Fruit fly (Drosophila melanogaster) whole organism, embryonic: Measurements from ENCODE around the gene CG18131.
A peak's percentile ranks its signal among the peaks of the same experiment; 100 is the strongest.

Experiments used
- Abd-B ChIP-seq: fragments of 200-800 bp; sonication (Bioruptor generic); optimal IDR thresholded peaks from 2 replicates; lab custom pipeline; 2018; ENCODE audit warnings: missing biosample characterization, mild to moderate bottlenecking, missing genetic modification characterization, moderate library complexity
- Blimp-1 ChIP-seq: fragments of 200-800 bp; sonication (Bioruptor generic); optimal IDR thresholded peaks from 3 replicates; lab custom pipeline; 2018; ENCODE audit warnings: missing biosample characterization, missing genetic modification characterization, mild to moderate bottlenecking, moderate library complexity, missing genetic modification reagents
- C15 ChIP-seq: fragments of 200-800 bp; sonication (Bioruptor generic); IDR thresholded peaks from 3 replicates; pipeline ENCODE4 v1.3.6; 2022; ENCODE audit warnings: missing biosample characterization, missing genetic modification characterization
- CG10462 ChIP-seq: fragments of 200-800 bp; sonication (Bioruptor generic); optimal IDR thresholded peaks from 2 replicates; lab custom pipeline; 2016; ENCODE audit warnings: missing biosample characterization, missing genetic modification characterization
- CG11560 ChIP-seq: fragments of 200-800 bp; sonication (Bioruptor generic); IDR thresholded peaks from 3 replicates; pipeline ENCODE4 v1.3.6; 2022; ENCODE audit warnings: missing biosample characterization, missing genetic modification characterization
- CG12071 ChIP-seq: fragments of 200-800 bp; sonication (Bioruptor generic); optimal IDR thresholded peaks from 3 replicates; lab custom pipeline; 2018; ENCODE audit warnings: missing biosample characterization, mild to moderate bottlenecking, missing genetic modification characterization
- CG12155 ChIP-seq: fragments of 200-800 bp; sonication (Bioruptor generic); optimal IDR thresholded peaks from 3 replicates; lab custom pipeline; 2016; ENCODE audit warnings: missing biosample characterization, missing genetic modification characterization
- CG13287 ChIP-seq: fragments of 200-800 bp; sonication (Bioruptor generic); IDR thresholded peaks from 2 replicates; pipeline ENCODE4 v1.3.6; 2022; ENCODE audit warnings: missing biosample characterization, missing genetic modification characterization; ENCODE audit not compliant: partially characterized antibody
- CG14860 ChIP-seq: fragments of 200-800 bp; sonication (Bioruptor generic); IDR thresholded peaks from 3 replicates; pipeline ENCODE4 v1.3.6; 2022; ENCODE audit warnings: missing biosample characterization, missing genetic modification characterization; ENCODE audit not compliant: partially characterized antibody
- CG17328 ChIP-seq: fragments of 200-800 bp; sonication (Bioruptor generic); IDR thresholded peaks from 2 replicates; pipeline ENCODE4 v1.3.6; 2022; ENCODE audit warnings: missing biosample characterization, missing genetic modification characterization
- CG17568 ChIP-seq: fragments of 200-800 bp; sonication (Bioruptor generic); optimal IDR thresholded peaks from 2 replicates; lab custom pipeline; 2018; ENCODE audit warnings: missing biosample characterization, mild to moderate bottlenecking, missing genetic modification characterization, moderate library complexity
- CG17829 ChIP-seq: fragments of 200-800 bp; optimal IDR thresholded peaks from 2 replicates; lab custom pipeline; 2019; ENCODE audit warnings: missing biosample characterization, mild to moderate bottlenecking, missing genetic modification characterization, moderate library complexity
- CG18619 ChIP-seq: fragments of 200-800 bp; sonication (Bioruptor generic); optimal IDR thresholded peaks from 3 replicates; lab custom pipeline; 2017; ENCODE audit warnings: missing biosample characterization, mild to moderate bottlenecking, missing genetic modification characterization
- CG2202 ChIP-seq: fragments of 200-800 bp; sonication (Bioruptor generic); optimal IDR thresholded peaks from 2 replicates; lab custom pipeline; 2018; ENCODE audit warnings: missing biosample characterization, mild to moderate bottlenecking, missing genetic modification characterization
- CG2712 ChIP-seq: fragments of 200-800 bp; optimal IDR thresholded peaks from 3 replicates; lab custom pipeline; 2019; ENCODE audit warnings: missing biosample characterization, mild to moderate bottlenecking, missing genetic modification characterization, moderate library complexity
- CG30020 ChIP-seq: fragments of 200-800 bp; optimal IDR thresholded peaks from 2 replicates; lab custom pipeline; 2019; ENCODE audit warnings: missing biosample characterization, mild to moderate bottlenecking, missing genetic modification characterization, moderate library complexity
- CG3163 ChIP-seq: fragments of 200-800 bp; sonication (Bioruptor generic); optimal IDR thresholded peaks from 3 replicates; lab custom pipeline; 2016; ENCODE audit warnings: missing biosample characterization, missing genetic modification characterization
- CG32532 ChIP-seq: fragments of 200-800 bp; sonication (Bioruptor generic); IDR thresholded peaks from 2 replicates; pipeline ENCODE4 v1.3.6; 2022; ENCODE audit warnings: missing biosample characterization, missing genetic modification characterization
- CG33557 ChIP-seq: fragments of 200-800 bp; sonication (Bioruptor generic); optimal IDR thresholded peaks from 2 replicates; lab custom pipeline; 2019; ENCODE audit warnings: missing biosample characterization, mild to moderate bottlenecking, missing genetic modification characterization, moderate library complexity
- CG34376 ChIP-seq: fragments of 200-800 bp; sonication (Bioruptor generic); optimal IDR thresholded peaks from 2 replicates; lab custom pipeline; 2018; ENCODE audit warnings: missing biosample characterization, mild to moderate bottlenecking, missing genetic modification characterization
- CG4282 ChIP-seq: fragments of 200-800 bp; sonication (Bioruptor generic); optimal IDR thresholded peaks from 2 replicates; lab custom pipeline; 2016; ENCODE audit warnings: missing biosample characterization, missing genetic modification characterization
- CG4328 ChIP-seq: fragments of 200-800 bp; sonication (Bioruptor generic); optimal IDR thresholded peaks from 3 replicates; lab custom pipeline; 2017; ENCODE audit warnings: missing biosample characterization, missing genetic modification reagents, missing genetic modification characterization
- CG5953 ChIP-seq: fragments of 200-800 bp; sonication (Bioruptor generic); IDR thresholded peaks from 2 replicates; pipeline ENCODE4 v1.3.6; 2022; ENCODE audit warnings: missing biosample characterization, missing genetic modification characterization
- CG6175 ChIP-seq: fragments of 200-800 bp; sonication (Bioruptor generic); IDR thresholded peaks from 3 replicates; pipeline ENCODE4 v1.3.6; 2022; ENCODE audit warnings: missing biosample characterization, missing genetic modification characterization
- D ChIP-seq, 2 experiments: fragments of 200-800 bp in 1 of 2; fragments of >200 bp in 1 of 2; sonication (Bioruptor generic) in 1 of 2; optimal IDR thresholded peaks; 2 replicates in 1 of 2; 3 replicates in 1 of 2; lab custom pipeline; 2017; ENCODE audit warnings: mild to moderate bottlenecking in 1 of 2, missing biosample characterization in 1 of 2, missing genetic modification characterization in 1 of 2, missing genetic modification reagents in 1 of 2
- Ets65A ChIP-seq: fragments of 200-800 bp; sonication (Bioruptor generic); peaks from one replicate; lab custom pipeline; 2016; ENCODE audit warnings: missing biosample characterization, missing genetic modification characterization
- Hr51 ChIP-seq, 2 experiments: fragments of 200-800 bp; sonication (Bioruptor generic); optimal IDR thresholded peaks; 2 replicates in 1 of 2; 3 replicates in 1 of 2; lab custom pipeline; 2016 to 2018; ENCODE audit warnings: missing biosample characterization in 2 of 2, missing genetic modification characterization in 2 of 2, mild to moderate bottlenecking in 1 of 2, moderate library complexity in 1 of 2
- Mad ChIP-seq: fragments of 200-800 bp; sonication (Bioruptor generic); optimal IDR thresholded peaks from 2 replicates; lab custom pipeline; 2016; ENCODE audit warnings: missing biosample characterization, missing genetic modification characterization
- Nf-YB ChIP-seq: fragments of 200-800 bp; sonication (Bioruptor generic); optimal IDR thresholded peaks from 3 replicates; lab custom pipeline; 2019; ENCODE audit warnings: missing biosample characterization, mild to moderate bottlenecking, missing genetic modification characterization, moderate library complexity
- Oaz ChIP-seq: fragments of 200-800 bp; sonication (Bioruptor generic); IDR thresholded peaks from 2 replicates; pipeline ENCODE4 v1.3.6; 2022; ENCODE audit warnings: missing biosample characterization, missing genetic modification characterization
- Oli ChIP-seq: fragments of 200-800 bp; sonication (Bioruptor generic); optimal IDR thresholded peaks from 2 replicates; lab custom pipeline; 2018; ENCODE audit warnings: missing biosample characterization, mild to moderate bottlenecking, missing genetic modification characterization, moderate library complexity
- Rx ChIP-seq: fragments of 200-800 bp; sonication (Bioruptor generic); IDR thresholded peaks from 2 replicates; pipeline ENCODE4 v1.3.6; 2022; ENCODE audit warnings: missing biosample characterization, missing genetic modification characterization
- Side ChIP-seq: fragments of 200-800 bp; sonication (Bioruptor generic); optimal IDR thresholded peaks from 2 replicates; lab custom pipeline; 2016; ENCODE audit warnings: missing biosample characterization, missing genetic modification characterization
- amos ChIP-seq: fragments of 200-800 bp; sonication (Bioruptor generic); IDR thresholded peaks from 2 replicates; pipeline ENCODE4 v1.3.6; 2022; ENCODE audit warnings: missing biosample characterization, missing genetic modification characterization; ENCODE audit not compliant: partially characterized antibody
- dimm ChIP-seq: fragments of 200-800 bp; sonication (Bioruptor generic); IDR thresholded peaks from 2 replicates; pipeline ENCODE4 v1.3.6; 2022; ENCODE audit warnings: missing biosample characterization, missing genetic modification characterization
- gcm ChIP-seq: fragments of 200-800 bp; sonication (Bioruptor generic); optimal IDR thresholded peaks from 2 replicates; lab custom pipeline; 2019; ENCODE audit warnings: missing biosample characterization, mild to moderate bottlenecking, missing genetic modification characterization, moderate library complexity
- inv ChIP-seq: fragments of 200-800 bp; sonication (Bioruptor generic); IDR thresholded peaks from 2 replicates; pipeline ENCODE4 v1.3.6; 2022; ENCODE audit warnings: missing biosample characterization, missing genetic modification characterization; ENCODE audit not compliant: partially characterized antibody
- jing ChIP-seq: fragments of 200-800 bp; sonication (Bioruptor generic); optimal IDR thresholded peaks from 2 replicates; lab custom pipeline; 2018; ENCODE audit warnings: missing biosample characterization, mild to moderate bottlenecking, missing genetic modification characterization
- jumu ChIP-seq: fragments of 200-800 bp; sonication (Bioruptor generic); optimal IDR thresholded peaks from 3 replicates; lab custom pipeline; 2016; ENCODE audit warnings: missing biosample characterization, missing genetic modification characterization
- kay ChIP-seq: fragments of 200-800 bp; sonication (Bioruptor generic); optimal IDR thresholded peaks from 2 replicates; lab custom pipeline; 2016; ENCODE audit warnings: missing biosample characterization, missing genetic modification characterization
- lola ChIP-seq, 3 experiments: fragments of >200 bp in 2 of 3; fragments of 200-800 bp in 1 of 3; sonication (Bioruptor generic) in 1 of 3; optimal IDR thresholded peaks; 2 replicates each; lab custom pipeline; 2017 to 2019; ENCODE audit warnings: missing biosample characterization in 3 of 3, missing genetic modification characterization in 3 of 3, mild to moderate bottlenecking in 1 of 3, moderate library complexity in 1 of 3
- onecut ChIP-seq: fragments of 200-800 bp; sonication (Bioruptor generic); IDR thresholded peaks from 2 replicates; pipeline ENCODE4 v1.3.6; 2022; ENCODE audit warnings: missing biosample characterization, missing genetic modification characterization
- pan ChIP-seq, 4 experiments: fragments of >200 bp in 3 of 4; fragments of 200-800 bp in 1 of 4; sonication (Bioruptor generic) in 1 of 4; optimal IDR thresholded peaks in 3 of 4; IDR thresholded peaks in 1 of 4; 2 replicates each; pipeline versions ENCODE4 v1.3.6 to Lab custom; 2017 to 2022; ENCODE audit warnings: missing biosample characterization in 2 of 4, missing genetic modification characterization in 2 of 4, mixed read lengths in 1 of 4
- pita ChIP-seq: fragments of 200-800 bp; sonication (Bioruptor generic); optimal IDR thresholded peaks from 2 replicates; lab custom pipeline; 2017; ENCODE audit warnings: missing biosample characterization, mild to moderate bottlenecking, missing genetic modification characterization
- prd ChIP-seq, 3 experiments: fragments of >200 bp in 2 of 3; fragments of 200-800 bp in 1 of 3; sonication (Bioruptor generic) in 1 of 3; optimal IDR thresholded peaks in 2 of 3; IDR thresholded peaks in 1 of 3; 2 replicates in 2 of 3; 3 replicates in 1 of 3; pipeline versions ENCODE4 v1.3.6 to Lab custom; 2017 to 2022; ENCODE audit warnings: missing biosample characterization in 1 of 3, missing genetic modification characterization in 1 of 3
- psq ChIP-seq: fragments of 200-800 bp; sonication (Bioruptor generic); optimal IDR thresholded peaks from 2 replicates; lab custom pipeline; 2017; ENCODE audit warnings: missing biosample characterization, missing genetic modification characterization
- sug ChIP-seq: fragments of 200-800 bp; optimal IDR thresholded peaks from 2 replicates; lab custom pipeline; 2019; ENCODE audit warnings: missing biosample characterization, mild to moderate bottlenecking, missing genetic modification characterization, moderate library complexity
- tin ChIP-seq: fragments of 200-800 bp; sonication (Bioruptor generic); optimal IDR thresholded peaks from 3 replicates; lab custom pipeline; 2016; ENCODE audit warnings: missing biosample characterization, missing genetic modification characterization
- zen2 ChIP-seq: fragments of 200-800 bp; sonication (Bioruptor generic); IDR thresholded peaks from 3 replicates; pipeline ENCODE4 v1.3.6; 2022; ENCODE audit warnings: missing biosample characterization, missing genetic modification characterization; ENCODE audit not compliant: partially characterized antibody

Gene CG18131

DNA sequence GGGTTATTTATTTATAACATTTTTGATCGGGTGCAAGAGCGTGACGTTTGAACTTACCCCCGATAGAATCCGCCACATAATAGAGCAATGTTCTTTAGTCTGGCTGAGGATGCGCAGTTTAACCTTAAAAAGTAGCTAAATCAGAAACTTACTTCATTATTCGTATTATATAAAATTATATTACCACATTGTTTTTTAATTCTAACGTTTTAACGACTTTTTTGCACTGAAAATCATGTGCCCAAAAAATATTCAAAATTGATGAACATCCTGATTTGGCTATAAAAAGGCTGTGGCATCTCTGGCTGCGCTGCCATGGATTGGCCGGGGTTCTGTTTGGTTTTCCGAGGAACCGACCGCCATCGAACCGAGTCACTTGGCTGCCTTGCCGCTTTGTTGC lies 30.4 kb downstream of the CG18131 start (continued):
- TF ChIP-seq CG34376 (GFP tag; lab: Kevin White, UChicago) (no peak), CG17328 (GFP tag; lab: Robert Waterston, UW) (peak; percentile 30; the same call in 1 of the 2 replicates), Abd-B (GFP tag; lab: Kevin White, UChicago) (no peak), amos (GFP tag; lab: Robert Waterston, UW) (no peak), CG12071 (GFP tag; lab: Kevin White, UChicago) (no peak), CG17829 (tag; lab: Kevin White, UChicago) (peak; percentile 45), sug (tag; lab: Kevin White, UChicago) (no peak), pan (optimal IDR thresholded peaks at IDR 0.05; lab: Kevin White, UChicago) (no peak), pan (GFP tag; optimal IDR thresholded peaks at IDR 0.05 in 1 of 2, IDR thresholded peaks at IDR 0.05 in 1 of 2) (no peak), Blimp-1 (peak; percentile 41), Rx (GFP tag; lab: Robert Waterston, UW) (no peak), CG5953 (no peak), Oli (tag; lab: Kevin White, UChicago) (peak; percentile 34), CG4282 (GFP tag; lab: Kevin White, UChicago) (no peak), CG12155 (GFP tag; lab: Kevin White, UChicago) (no peak), CG10462 (no peak), D (optimal IDR thresholded peaks at IDR 0.05; lab: Kevin White, UChicago) (no peak), D (GFP tag; optimal IDR thresholded peaks at IDR 0.05; lab: Kevin White, UChicago) (peak; percentile 22), CG32532 (GFP tag; lab: Robert Waterston, UW) (no peak), CG2202 (tag; lab: Kevin White, UChicago) (peak; percentile 4), CG30020 (tag; lab: Kevin White, UChicago) (no peak), CG14860 (GFP tag; lab: Robert Waterston, UW) (no peak), kay (GFP tag; lab: Kevin White, UChicago) (no peak), CG13287 (no peak), CG17568 (no peak), CG2712 (tag; lab: Kevin White, UChicago) (peak; percentile 59), CG6175 (no peak), prd (optimal IDR thresholded peaks at IDR 0.05; lab: Kevin White, UChicago) (no peak), prd (GFP tag; IDR thresholded peaks at IDR 0.05; lab: Robert Waterston, UW) (peak; percentile 42; the same call in 2 of the 3 replicates), zen2 (GFP tag; lab: Robert Waterston, UW) (no peak), Side (GFP tag; lab: Kevin White, UChicago) (no peak), tin (no peak), Ets65A (GFP tag; lab: Kevin White, UChicago) (no peak), psq (GFP tag; lab: Kevin White, UChicago) (no peak), Hr51 (GFP tag; optimal IDR thresholded peaks at IDR 0.05; lab: Kevin White, UChicago) (peak in 1 of 2 experiments; percentile 20), dimm (GFP tag; lab: Robert Waterston, UW) (no peak), onecut (0 out of 2 replicates have a peak, but pooled peaks have one; percentile 5), CG18619 (GFP tag; lab: Kevin White, UChicago) (no peak), CG11560 (tag; lab: Robert Waterston, UW) (no peak), gcm (GFP tag; lab: Kevin White, UChicago) (peak; percentile 13), Nf-YB (GFP tag; lab: Kevin White, UChicago) (no peak), Oaz (GFP tag; lab: Robert Waterston, UW) (no peak), Mad (GFP tag; lab: Kevin White, UChicago) (no peak), CG3163 (GFP tag; lab: Kevin White, UChicago) (no peak), CG33557 (GFP tag; lab: Kevin White, UChicago) (peak; percentile 4), lola (GFP tag; optimal IDR thresholded peaks at IDR 0.05; lab: Kevin White, UChicago) (peak in 1 of 3 experiments; percentile 33), jing (GFP tag; lab: Kevin White, UChicago) (no peak), pita (no peak), inv (GFP tag; lab: Robert Waterston, UW) (no peak), C15 (GFP tag; lab: Robert Waterston, UW) (no peak), jumu (no peak), CG4328 (no peak)
